Worm (Caenorhabditis elegans): Measurements from ENCODE around the gene F49C5.7.

ce11 chrII:12525526-12525925, 40.4 kb upstream of the F49C5.7 start, which contains the start of gene srx-118:
- TF ChIP-seq ztf-18 (tag; optimal IDR thresholded peaks at IDR 0.05), result no peak
- TF ChIP-seq sea-2 (GFP tag; IDR thresholded peaks at IDR 0.05), result no peak
- TF ChIP-seq nfya-2 (GFP tag; IDR thresholded peaks at IDR 0.05), result no peak
- no peak for TF ChIP-seq F57A8.1 (GFP tag; optimal IDR thresholded peaks at IDR 0.05)

All from whole organism, young adult.